Worm (Caenorhabditis elegans) whole organism, late embryonic: Measurements from ENCODE around the gene ZK686.3.
A peak's percentile ranks its signal among the peaks of the same experiment; 100 is the strongest.

Experiments used
- C08G9.2 ChIP-seq: sonication (generic microtip); optimal IDR thresholded peaks from 2 replicates; lab custom pipeline; 2016; ENCODE audit warnings: mild to moderate bottlenecking, missing genetic modification characterization, moderate library complexity, missing compliant biosample characterization
- C38D4.7 ChIP-seq: fragments of 200-800 bp; sonication (Bioruptor generic); optimal IDR thresholded peaks from 2 replicates; lab custom pipeline; 2018; ENCODE audit warnings: mild to moderate bottlenecking, missing genetic modification characterization, moderate library complexity, missing compliant biosample characterization
- F13H6.1 ChIP-seq: sonication (generic microtip); optimal IDR thresholded peaks from 2 replicates; lab custom pipeline; 2016; ENCODE audit warnings: missing genetic modification characterization, missing compliant biosample characterization
- K02D7.2 ChIP-seq: sonication (generic microtip); optimal IDR thresholded peaks from 2 replicates; lab custom pipeline; 2017; ENCODE audit warnings: mild to moderate bottlenecking, missing genetic modification characterization, missing compliant biosample characterization
- K09A11.1 ChIP-seq: sonication (generic microtip); optimal IDR thresholded peaks from 2 replicates; lab custom pipeline; 2017; ENCODE audit warnings: antibody characterized with exemption, mild to moderate bottlenecking, missing genetic modification characterization, missing compliant biosample characterization; ENCODE audit not compliant: insufficient read depth
- T23F11.4 ChIP-seq: fragments of 200-800 bp; sonication (Bioruptor generic); optimal IDR thresholded peaks from 2 replicates; lab custom pipeline; 2018; ENCODE audit warnings: mild to moderate bottlenecking, missing genetic modification characterization, missing compliant biosample characterization
- Y22D7AL.16 ChIP-seq: sonication (generic microtip); optimal IDR thresholded peaks from 2 replicates; lab custom pipeline; 2016; ENCODE audit warnings: missing genetic modification characterization, missing compliant biosample characterization
- ahr-1 ChIP-seq: sonication (generic microtip); optimal IDR thresholded peaks from 2 replicates; lab custom pipeline; 2016; ENCODE audit warnings: missing genetic modification characterization, missing compliant biosample characterization
- ceh-2 ChIP-seq: sonication (generic microtip); optimal IDR thresholded peaks from 2 replicates; lab custom pipeline; 2016; ENCODE audit warnings: missing genotype, missing genetic modification characterization, missing compliant biosample characterization
- ceh-30 ChIP-seq: fragments of 150-350 bp; optimal IDR thresholded peaks from 2 replicates; lab custom pipeline; 2014; ENCODE audit warnings: missing biosample characterization, missing genetic modification characterization
- ceh-34 ChIP-seq: sonication (generic microtip); optimal IDR thresholded peaks from 2 replicates; lab custom pipeline; 2016; ENCODE audit warnings: mild to moderate bottlenecking, missing genetic modification characterization, missing compliant biosample characterization
- ceh-9 ChIP-seq: sonication (generic microtip); optimal IDR thresholded peaks from 2 replicates; lab custom pipeline; 2016; ENCODE audit warnings: mild to moderate bottlenecking, missing genetic modification characterization, inconsistent platforms, missing compliant biosample characterization
- che-1 ChIP-seq: sonication (generic microtip); optimal IDR thresholded peaks from 2 replicates; lab custom pipeline; 2016; ENCODE audit warnings: mild to moderate bottlenecking, missing genetic modification characterization, missing compliant biosample characterization
- dmd-4 ChIP-seq: sonication (generic microtip); optimal IDR thresholded peaks from 2 replicates; lab custom pipeline; 2016; ENCODE audit warnings: borderline replicate concordance, missing genetic modification characterization, missing compliant biosample characterization
- elt-2 ChIP-seq: sonication (generic microtip); optimal IDR thresholded peaks from 2 replicates; lab custom pipeline; 2016; ENCODE audit warnings: missing genetic modification reagents, missing genetic modification characterization, missing compliant biosample characterization
- elt-4 ChIP-seq: sonication (generic microtip); optimal IDR thresholded peaks from 2 replicates; lab custom pipeline; 2016; ENCODE audit warnings: missing genetic modification characterization, missing compliant biosample characterization
- ets-4 ChIP-seq: sonication (generic microtip); optimal IDR thresholded peaks from 2 replicates; lab custom pipeline; 2016; ENCODE audit warnings: missing genetic modification characterization, missing compliant biosample characterization
- eyg-1 ChIP-seq: sonication (generic microtip); optimal IDR thresholded peaks from 2 replicates; lab custom pipeline; 2016; ENCODE audit warnings: missing genotype, missing genetic modification characterization, missing compliant biosample characterization
- fkh-10 ChIP-seq: fragments of 150-350 bp; optimal IDR thresholded peaks from 2 replicates; lab custom pipeline; 2014; ENCODE audit warnings: missing biosample characterization, missing genetic modification reagents, missing genetic modification characterization
- fkh-6 ChIP-seq: sonication (generic microtip); optimal IDR thresholded peaks from 2 replicates; lab custom pipeline; 2016; ENCODE audit warnings: missing genetic modification characterization, missing compliant biosample characterization
- hlh-13 ChIP-seq: fragments of 200-800 bp; sonication (Bioruptor generic); optimal IDR thresholded peaks from 2 replicates; lab custom pipeline; 2018; ENCODE audit warnings: mild to moderate bottlenecking, missing genetic modification characterization, missing compliant biosample characterization
- hlh-15 ChIP-seq: sonication (generic microtip); optimal IDR thresholded peaks from 2 replicates; lab custom pipeline; 2016; ENCODE audit warnings: missing genetic modification characterization, missing compliant biosample characterization
- hlh-30 ChIP-seq: sonication (generic microtip); optimal IDR thresholded peaks from 2 replicates; lab custom pipeline; 2017; ENCODE audit warnings: antibody characterized with exemption, missing genetic modification characterization, missing compliant biosample characterization; ENCODE audit not compliant: insufficient read depth
- hlh-8 ChIP-seq: sonication (generic microtip); optimal IDR thresholded peaks from 2 replicates; lab custom pipeline; 2016; ENCODE audit warnings: missing genotype, missing genetic modification characterization, missing compliant biosample characterization
- nfya-1 ChIP-seq: sonication (generic microtip); optimal IDR thresholded peaks from 2 replicates; lab custom pipeline; 2017; ENCODE audit warnings: missing genetic modification characterization, mild to moderate bottlenecking, missing compliant biosample characterization, antibody characterized with exemption, moderate library complexity
- nhr-11 ChIP-seq: fragments of 150-350 bp; optimal IDR thresholded peaks from 2 replicates; lab custom pipeline; 2014; ENCODE audit warnings: missing biosample characterization, missing genetic modification characterization
- nhr-232 ChIP-seq: sonication (generic microtip); optimal IDR thresholded peaks from 2 replicates; lab custom pipeline; 2016; ENCODE audit warnings: missing genetic modification characterization, missing compliant biosample characterization
- npax-4 ChIP-seq: sonication (generic microtip); optimal IDR thresholded peaks from 2 replicates; lab custom pipeline; 2016; ENCODE audit warnings: missing genetic modification characterization, missing compliant biosample characterization
- odd-2 ChIP-seq: sonication (generic microtip); optimal IDR thresholded peaks from 2 replicates; lab custom pipeline; 2017; ENCODE audit warnings: antibody characterized with exemption, mild to moderate bottlenecking, missing genetic modification characterization, missing compliant biosample characterization
- pag-3 ChIP-seq: sonication (generic microtip); optimal IDR thresholded peaks from 2 replicates; lab custom pipeline; 2016; ENCODE audit warnings: missing compliant biosample characterization, missing genetic modification characterization, borderline replicate concordance
- pat-9 ChIP-seq: fragments of 200-800 bp; sonication (Bioruptor generic); optimal IDR thresholded peaks from 2 replicates; lab custom pipeline; 2018; ENCODE audit warnings: mild to moderate bottlenecking, missing genetic modification characterization, moderate library complexity, missing compliant biosample characterization
- pax-1 ChIP-seq: fragments of 150-350 bp; optimal IDR thresholded peaks from 2 replicates; lab custom pipeline; 2014; ENCODE audit warnings: missing biosample characterization, missing genetic modification characterization
- pqm-1 ChIP-seq: sonication (generic microtip); optimal IDR thresholded peaks from 2 replicates; lab custom pipeline; 2016; ENCODE audit warnings: missing genetic modification characterization, missing compliant biosample characterization
- pros-1 ChIP-seq: fragments of 150-350 bp; optimal IDR thresholded peaks from 2 replicates; lab custom pipeline; 2014; ENCODE audit warnings: missing biosample characterization, missing genetic modification reagents, missing genetic modification characterization
- ref-2 ChIP-seq: sonication (generic microtip); optimal IDR thresholded peaks from 2 replicates; lab custom pipeline; 2016; ENCODE audit warnings: missing genetic modification characterization, missing compliant biosample characterization
- rnt-1 ChIP-seq: sonication (generic microtip); optimal IDR thresholded peaks from 2 replicates; lab custom pipeline; 2016; ENCODE audit warnings: missing genetic modification characterization, missing compliant biosample characterization
- sdc-2 ChIP-seq: sonication (generic microtip); optimal IDR thresholded peaks from 2 replicates; lab custom pipeline; 2016; ENCODE audit warnings: missing genotype, missing genetic modification characterization, missing compliant biosample characterization
- tbx-2 ChIP-seq: sonication (generic microtip); optimal IDR thresholded peaks from 2 replicates; lab custom pipeline; 2016; ENCODE audit warnings: missing genetic modification characterization, missing compliant biosample characterization
- tbx-7 ChIP-seq: sonication (generic microtip); optimal IDR thresholded peaks from 2 replicates; lab custom pipeline; 2016; ENCODE audit warnings: missing genotype, missing genetic modification characterization, missing compliant biosample characterization
- ttx-3 ChIP-seq: sonication (generic microtip); optimal IDR thresholded peaks from 2 replicates; lab custom pipeline; 2016; ENCODE audit warnings: missing genetic modification reagents, missing genetic modification characterization, missing compliant biosample characterization
- unc-42 ChIP-seq: sonication (generic microtip); optimal IDR thresholded peaks from 2 replicates; lab custom pipeline; 2016; ENCODE audit warnings: missing genotype, missing genetic modification characterization, missing compliant biosample characterization
- unc-55 ChIP-seq: sonication (generic microtip); optimal IDR thresholded peaks from 2 replicates; lab custom pipeline; 2017; ENCODE audit warnings: missing biosample characterization, missing genetic modification reagents, missing genetic modification characterization
- zip-5 ChIP-seq: sonication (generic microtip); optimal IDR thresholded peaks from 2 replicates; lab custom pipeline; 2016; ENCODE audit warnings: missing genetic modification characterization, missing compliant biosample characterization

The ZK686.3 gene

DNA sequence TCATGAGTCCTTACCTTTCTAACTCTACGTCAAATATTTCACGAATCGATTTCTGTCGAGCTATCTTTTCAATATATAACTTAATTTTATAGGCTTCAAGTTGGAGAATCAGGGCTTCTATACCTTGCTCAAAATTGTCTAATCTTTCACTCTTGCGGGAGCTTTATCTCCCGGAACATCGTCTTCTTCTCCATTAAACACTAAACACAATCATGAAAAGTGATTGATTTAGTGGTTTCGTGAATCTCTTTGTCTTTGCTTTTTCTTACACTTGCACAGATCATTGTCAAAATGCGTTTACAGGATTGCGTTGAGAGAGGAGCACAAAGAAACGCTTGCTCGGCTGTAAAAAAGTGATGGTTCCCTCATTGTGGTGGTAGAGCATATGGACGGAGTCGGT lies 19.5 kb upstream of the ZK686.3 start:
- TF ChIP-seq pax-1 (tag; lab: Kevin White, UChicago) = no peak
- no peak for TF ChIP-seq C38D4.7 (GFP tag; lab: Kevin White, UChicago)
- TF ChIP-seq pqm-1 (tag; lab: Kevin White, UChicago) = no peak
- no peak for TF ChIP-seq elt-2 (tag; lab: Kevin White, UChicago)
- no peak for TF ChIP-seq hlh-15
- TF ChIP-seq dmd-4 = no peak
- no peak for TF ChIP-seq rnt-1 (tag; lab: Kevin White, UChicago)
- no peak for TF ChIP-seq fkh-6
- no peak for TF ChIP-seq ahr-1 (tag; lab: Kevin White, UChicago)
- TF ChIP-seq odd-2 (tag; lab: Kevin White, UChicago) = no peak
- no peak for TF ChIP-seq sdc-2
- TF ChIP-seq ref-2 (tag; lab: Kevin White, UChicago) = no peak
- TF ChIP-seq Y22D7AL.16 (tag; lab: Kevin White, UChicago) = no peak
- TF ChIP-seq K09A11.1 (tag; lab: Kevin White, UChicago) = no peak
- no peak for TF ChIP-seq npax-4 (tag; lab: Kevin White, UChicago)
- TF ChIP-seq hlh-30 = no peak
- TF ChIP-seq ets-4 = no peak

DNA sequence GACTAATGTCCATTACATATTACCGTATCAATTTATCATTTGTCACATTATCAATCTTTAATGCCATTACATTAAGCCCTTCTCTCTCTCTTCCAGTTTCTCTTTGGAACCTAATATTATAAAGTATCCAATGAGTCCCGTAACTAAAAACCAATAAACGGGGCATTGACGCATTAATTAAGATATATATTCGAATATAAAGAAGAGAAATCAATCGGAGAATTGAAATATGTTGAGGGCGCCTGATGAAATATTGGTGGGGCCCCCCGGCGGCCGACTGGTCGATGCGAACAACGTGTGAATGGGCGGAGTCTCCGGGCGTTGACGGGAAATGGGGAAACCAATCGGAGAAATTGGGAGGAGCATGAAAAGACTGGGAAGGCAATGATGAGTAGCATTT lies 15.3 kb upstream of the ZK686.3 start:
- TF ChIP-seq odd-2 (tag; lab: Kevin White, UChicago) (no peak), ceh-9 (no peak), tbx-2 (tag; lab: Kevin White, UChicago) (no peak), elt-4 (tag; lab: Kevin White, UChicago) (no peak), tbx-7 (no peak), sdc-2 (no peak), K02D7.2 (no peak), pros-1 (tag; lab: Kevin White, UChicago) (no peak), eyg-1 (tag; lab: Kevin White, UChicago) (no peak), T23F11.4 (GFP tag; lab: Kevin White, UChicago) (peak; percentile 6), pat-9 (no peak), F13H6.1 (tag; lab: Kevin White, UChicago) (no peak), unc-55 (GFP tag; lab: Kevin White, UChicago) (peak; percentile 24), che-1 (tag; lab: Kevin White, UChicago) (no peak), ceh-34 (tag; lab: Kevin White, UChicago) (no peak), hlh-8 (tag; lab: Kevin White, UChicago) (peak; percentile 0), nhr-232 (tag; lab: Kevin White, UChicago) (no peak), Y22D7AL.16 (tag; lab: Kevin White, UChicago) (no peak), npax-4 (tag; lab: Kevin White, UChicago) (no peak), fkh-6 (no peak), nhr-11 (tag; lab: Kevin White, UChicago) (no peak), ttx-3 (tag; lab: Kevin White, UChicago) (no peak), nfya-1 (tag; lab: Kevin White, UChicago) (peak; percentile 73), zip-5 (no peak), ceh-30 (tag; lab: Kevin White, UChicago) (no peak), C08G9.2 (tag; lab: Kevin White, UChicago) (no peak), fkh-10 (GFP tag; lab: Kevin White, UChicago) (no peak), unc-42 (tag; lab: Kevin White, UChicago) (no peak), ceh-2 (tag; lab: Kevin White, UChicago) (no peak), hlh-13 (GFP tag; lab: Kevin White, UChicago) (no peak), pag-3 (tag; lab: Kevin White, UChicago) (no peak)
